Fruit fly (Drosophila melanogaster): ENCODE data around the gene CanA1.

Gene CanA1

DNA sequence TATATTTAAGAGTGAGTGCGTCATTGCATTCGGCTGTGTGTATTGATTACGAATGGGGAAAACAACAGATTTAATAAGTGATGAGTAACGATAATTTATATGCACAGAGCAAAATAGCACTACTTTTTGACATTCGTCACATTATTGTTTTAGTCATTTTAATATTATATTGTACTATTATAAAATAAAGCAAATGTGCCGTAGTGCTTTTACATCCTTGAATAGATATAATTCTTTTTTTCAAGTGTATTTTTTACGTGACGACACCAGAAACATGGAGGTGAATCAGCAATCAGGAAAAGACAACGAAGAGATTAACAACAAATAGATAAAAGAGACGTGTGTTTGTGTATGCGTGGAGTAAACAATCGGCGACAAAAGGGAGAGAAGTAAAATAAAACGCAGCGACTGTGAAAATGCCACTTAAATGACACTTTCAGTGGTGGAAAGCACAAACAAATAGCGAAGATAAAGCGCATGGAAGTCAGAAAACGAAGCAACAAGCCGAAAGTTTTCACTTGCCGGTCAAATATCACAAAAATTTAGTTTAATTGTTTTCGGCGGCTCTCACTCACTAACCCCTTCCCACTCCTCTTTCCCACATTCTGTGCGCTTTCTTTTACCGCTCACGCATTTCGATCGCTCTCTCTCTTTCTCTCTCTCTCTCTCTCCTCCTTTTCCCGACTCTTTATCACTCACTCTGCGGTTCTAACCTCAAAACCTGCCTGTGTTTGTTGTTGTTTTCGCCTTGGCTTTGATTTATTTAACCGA is 20.0 kb downstream of the CanA1 start (continued):
- TF ChIP-seq croc (GFP tag; conservative IDR thresholded peaks at IDR 0.05) (peak; percentile 70; the same call in 1 of the 3 replicates), Sox102F (GFP tag; optimal IDR thresholded peaks at IDR 0.05) (peak; percentile 92), Dbx (GFP tag; IDR thresholded peaks at IDR 0.05) (peak; percentile 48; the same call in 1 of the 3 replicates), stc (GFP tag; IDR thresholded peaks at IDR 0.05) (peak; percentile 83), Hr78 (GFP tag; optimal IDR thresholded peaks at IDR 0.05) (no peak), CG18764 (GFP tag; optimal IDR thresholded peaks at IDR 0.05) (peak; percentile 74), sens (GFP tag) (peak; percentile 71), CG16779 (GFP tag; IDR thresholded peaks at IDR 0.05) (no peak), HmgZ (tag; optimal IDR thresholded peaks at IDR 0.05) (peak; percentile 38), CG33557 (GFP tag; optimal IDR thresholded peaks at IDR 0.05) (peak; percentile 67), bab2 (GFP tag; optimal IDR thresholded peaks at IDR 0.05) (peak; percentile 37), CG18619 (GFP tag; optimal IDR thresholded peaks at IDR 0.05) (peak; percentile 65), Dad (GFP tag; optimal IDR thresholded peaks at IDR 0.05) (no peak), jing (GFP tag; optimal IDR thresholded peaks at IDR 0.05) (peak; percentile 72), Aef1 (GFP tag; IDR thresholded peaks at IDR 0.05) (peak; percentile 79), CG12769 (tag; optimal IDR thresholded peaks at IDR 0.05) (peak; percentile 53), dati (GFP tag; IDR thresholded peaks at IDR 0.05) (peak; percentile 61; the same call in 1 of the 2 replicates), Ravus (GFP tag; IDR thresholded peaks at IDR 0.05) (peak; percentile 7; the same call in 1 of the 2 replicates), twi (tag; optimal IDR thresholded peaks at IDR 0.05) (peak; percentile 58), ase (GFP tag; IDR thresholded peaks at IDR 0.05) (peak; percentile 74; the same call in 2 of the 3 replicates), HLHmδ (GFP tag; optimal IDR thresholded peaks at IDR 0.05) (no peak), CG15479 (GFP tag; optimal IDR thresholded peaks at IDR 0.05) (no peak), Poxn (GFP tag; IDR thresholded peaks at IDR 0.05) (no peak), CG8924 (tag; optimal IDR thresholded peaks at IDR 0.05) (peak; percentile 86), sr (GFP tag; IDR thresholded peaks at IDR 0.05) (no peak; the same call in 2 of the 3 replicates), CG16813 (GFP tag; IDR thresholded peaks at IDR 0.05; ENCODE audit: partially characterized antibody) (no peak), crc (GFP tag; optimal IDR thresholded peaks at IDR 0.05) (no peak), B-H2 (GFP tag; optimal IDR thresholded peaks at IDR 0.05) (peak; percentile 17), Gug (GFP tag; IDR thresholded peaks at IDR 0.05) (peak; percentile 40; the same call in 2 of the 4 replicates), CG7271 (tag; optimal IDR thresholded peaks at IDR 0.05) (peak; percentile 46), Kr (GFP tag; optimal IDR thresholded peaks at IDR 0.05) (peak; percentile 74), CG12942 (GFP tag; optimal IDR thresholded peaks at IDR 0.05) (peak; percentile 69), CG7963 (GFP tag; IDR thresholded peaks at IDR 0.05; ENCODE audit: partially characterized antibody) (no peak), Adf1 (GFP tag; IDR thresholded peaks at IDR 0.05) (no peak), so (GFP tag; IDR thresholded peaks at IDR 0.05) (peak; percentile 74; the same call in 1 of the 3 replicates), CG7357 (GFP tag; IDR thresholded peaks at IDR 0.05) (peak; percentile 61; the same call in 2 of the 3 replicates), CG18011 (GFP tag; optimal IDR thresholded peaks at IDR 0.05) (peak; percentile 55), CG2678 (tag; optimal IDR thresholded peaks at IDR 0.05) (peak; percentile 90), CG10274 (GFP tag; optimal IDR thresholded peaks at IDR 0.05) (peak; percentile 30), CG6813 (GFP tag; optimal IDR thresholded peaks at IDR 0.05) (peak; percentile 84), gce (GFP tag; IDR thresholded peaks at IDR 0.05) (0 out of 3 replicates have a peak, but pooled peaks have one; percentile 70), NK7.1 (GFP tag; optimal IDR thresholded peaks at IDR 0.05) (no peak), Fer1 (GFP tag; optimal IDR thresholded peaks at IDR 0.05) (peak; percentile 70), dysf (GFP tag; IDR thresholded peaks at IDR 0.05) (peak; percentile 81; the same call in 2 of the 3 replicates), Doc3 (GFP tag; IDR thresholded peaks at IDR 0.05; ENCODE audit: partially characterized antibody) (no peak), ash1 (GFP tag; optimal IDR thresholded peaks at IDR 0.05) (no peak), nau (GFP tag; optimal IDR thresholded peaks at IDR 0.05) (peak; percentile 61), Stat92E (GFP tag; optimal IDR thresholded peaks at IDR 0.05) (peak in 1 of 3 experiments; percentile 50)

Data from whole organism, embryonic.